Fruit fly (Drosophila melanogaster): Measurements from ENCODE around the gene se.

DNA sequence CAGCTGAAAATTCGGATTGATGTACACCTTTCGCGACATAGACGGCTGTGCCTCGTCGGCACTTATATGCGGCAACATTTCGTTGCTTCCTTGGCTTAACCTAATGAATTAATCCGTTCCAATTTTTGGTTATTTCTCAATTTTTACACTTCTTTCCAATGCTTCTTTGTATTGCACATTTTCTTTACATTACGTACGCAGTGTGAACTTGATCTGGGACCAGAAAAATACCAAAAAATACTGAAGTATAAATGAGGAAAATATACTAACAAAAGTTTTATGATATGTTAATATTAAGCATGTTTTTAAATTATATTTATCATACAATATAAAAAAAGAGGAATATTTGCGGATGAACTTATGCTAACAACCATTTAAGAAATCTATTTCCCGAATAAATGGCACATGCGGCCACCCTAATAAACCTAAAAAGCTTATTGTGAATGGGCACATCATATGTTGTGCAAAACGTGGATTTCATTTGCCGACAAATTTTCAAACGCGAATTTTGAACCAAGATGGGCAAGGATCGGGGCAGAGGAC is 10.7 kb upstream of the se start, which contains the start of the genes ZC3H3 and Pus7:
- TF ChIP-seq psq (optimal IDR thresholded peaks at IDR 0.05) (no peak), EcR (GFP tag; optimal IDR thresholded peaks at IDR 0.05) (no peak), usp (GFP tag; optimal IDR thresholded peaks at IDR 0.05) (no peak), Dll (optimal IDR thresholded peaks at IDR 0.05) (no peak)

Data from whole organism.